Fruit fly (Drosophila melanogaster): ENCODE data around the gene MED10.

DNA sequence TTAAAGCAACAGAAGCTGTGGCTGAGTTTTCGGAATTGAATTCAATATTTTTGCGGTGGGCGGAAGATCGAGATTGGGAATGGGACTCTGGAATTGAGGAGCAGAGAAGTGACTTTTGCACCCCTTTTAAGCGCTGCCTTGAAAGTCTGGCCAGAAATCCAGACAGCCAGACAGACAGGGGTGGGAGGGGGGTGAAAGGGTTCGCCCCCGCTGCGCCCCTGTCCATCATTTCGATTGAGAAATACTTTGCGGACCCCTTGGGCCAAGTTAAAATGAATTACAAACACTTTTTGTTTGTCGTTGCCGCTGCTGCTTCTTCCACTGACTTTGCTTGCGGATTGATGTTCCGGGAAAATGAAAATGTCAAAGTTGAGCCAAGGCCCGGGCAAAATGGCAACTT, 48.4 kb upstream of the MED10 start:
- TF ChIP-seq ind (GFP tag; optimal IDR thresholded peaks at IDR 0.05) = no peak
- TF ChIP-seq CG5180 (GFP tag; optimal IDR thresholded peaks at IDR 0.05) = no peak

Measured in whole organism, embryonic.